Fruit fly (Drosophila melanogaster) whole organism, embryonic: ENCODE data around the gene CG7530.

Source experiments
- C15 ChIP-seq: fragments of 200-800 bp; sonication (Bioruptor generic); IDR thresholded peaks from 3 replicates; pipeline ENCODE4 v1.3.6; 2022; ENCODE audit warnings: missing biosample characterization, missing genetic modification characterization
- CG1024 ChIP-seq: fragments of 200-800 bp; sonication (Bioruptor generic); IDR thresholded peaks from 2 replicates; pipeline ENCODE4 v1.3.6; 2022; ENCODE audit warnings: missing biosample characterization, missing genetic modification characterization
- CG12942 ChIP-seq: fragments of 200-800 bp; sonication (Bioruptor generic); optimal IDR thresholded peaks from 3 replicates; lab custom pipeline; 2016; ENCODE audit warnings: missing biosample characterization, missing genetic modification characterization
- CG13894 ChIP-seq: fragments of 200-800 bp; sonication (Bioruptor generic); optimal IDR thresholded peaks from 3 replicates; lab custom pipeline; 2018; ENCODE audit warnings: missing biosample characterization, mild to moderate bottlenecking, missing genetic modification characterization, moderate library complexity
- CG14667 ChIP-seq: fragments of 200-800 bp; sonication (Bioruptor generic); IDR thresholded peaks from 2 replicates; pipeline ENCODE4 v1.3.6; 2022; ENCODE audit warnings: missing biosample characterization, missing genetic modification characterization
- CG15073 ChIP-seq: fragments of 200-800 bp; sonication (Bioruptor generic); optimal IDR thresholded peaks from 2 replicates; lab custom pipeline; 2016; ENCODE audit warnings: missing biosample characterization, missing genetic modification characterization
- CG17568 ChIP-seq: fragments of 200-800 bp; sonication (Bioruptor generic); optimal IDR thresholded peaks from 2 replicates; lab custom pipeline; 2018; ENCODE audit warnings: missing biosample characterization, mild to moderate bottlenecking, missing genetic modification characterization, moderate library complexity
- CG17829 ChIP-seq: fragments of 200-800 bp; optimal IDR thresholded peaks from 2 replicates; lab custom pipeline; 2019; ENCODE audit warnings: missing biosample characterization, mild to moderate bottlenecking, missing genetic modification characterization, moderate library complexity
- CG1792 ChIP-seq: fragments of 200-800 bp; sonication (Bioruptor generic); optimal IDR thresholded peaks from 2 replicates; lab custom pipeline; 2016; ENCODE audit warnings: missing biosample characterization, missing genetic modification characterization
- CG18619 ChIP-seq: fragments of 200-800 bp; sonication (Bioruptor generic); optimal IDR thresholded peaks from 3 replicates; lab custom pipeline; 2017; ENCODE audit warnings: missing biosample characterization, mild to moderate bottlenecking, missing genetic modification characterization
- CG3065 ChIP-seq: fragments of 200-800 bp; sonication (Bioruptor generic); optimal IDR thresholded peaks from 2 replicates; lab custom pipeline; 2016; ENCODE audit warnings: missing biosample characterization, missing genetic modification characterization
- CG33213 ChIP-seq: fragments of 200-800 bp; sonication (Bioruptor generic); optimal IDR thresholded peaks from 3 replicates; lab custom pipeline; 2016; ENCODE audit warnings: missing biosample characterization, missing genetic modification characterization
- CG3407 ChIP-seq: fragments of 200-800 bp; sonication (Bioruptor generic); optimal IDR thresholded peaks from 2 replicates; lab custom pipeline; 2018; ENCODE audit warnings: missing biosample characterization, mild to moderate bottlenecking, missing genetic modification characterization
- CG3838 ChIP-seq: fragments of 200-800 bp; sonication (Bioruptor generic); optimal IDR thresholded peaks from 3 replicates; lab custom pipeline; 2016; ENCODE audit warnings: missing biosample characterization, missing genetic modification characterization
- CG4282 ChIP-seq: fragments of 200-800 bp; sonication (Bioruptor generic); optimal IDR thresholded peaks from 2 replicates; lab custom pipeline; 2016; ENCODE audit warnings: missing biosample characterization, missing genetic modification characterization
- CG5953 ChIP-seq: fragments of 200-800 bp; sonication (Bioruptor generic); IDR thresholded peaks from 2 replicates; pipeline ENCODE4 v1.3.6; 2022; ENCODE audit warnings: missing biosample characterization, missing genetic modification characterization
- CG6272 ChIP-seq: fragments of 200-800 bp; sonication (Bioruptor generic); IDR thresholded peaks from 2 replicates; pipeline ENCODE4 v1.3.6; 2022; ENCODE audit warnings: missing biosample characterization, missing genetic modification characterization
- CG7372 ChIP-seq: fragments of 200-800 bp; sonication (Bioruptor generic); IDR thresholded peaks from 2 replicates; pipeline ENCODE4 v1.3.6; 2022; ENCODE audit warnings: missing biosample characterization, missing genetic modification characterization
- CTCF ChIP-seq: fragments of 200-800 bp; sonication (Bioruptor generic); optimal IDR thresholded peaks from 2 replicates; lab custom pipeline; 2017; ENCODE audit warnings: missing biosample characterization, mild to moderate bottlenecking, missing genetic modification characterization, moderate library complexity
- Camta ChIP-seq: fragments of 200-800 bp; sonication (Bioruptor generic); optimal IDR thresholded peaks from 2 replicates; lab custom pipeline; 2016; ENCODE audit warnings: missing biosample characterization, missing genetic modification characterization
- Dll ChIP-seq: fragments of 200-800 bp; sonication (Bioruptor generic); IDR thresholded peaks from 4 replicates; pipeline ENCODE4 v1.3.6; 2022; ENCODE audit warnings: missing biosample characterization, missing genetic modification characterization; ENCODE audit not compliant: partially characterized antibody
- Elba2 ChIP-seq: fragments of 200-800 bp; sonication (Bioruptor generic); optimal IDR thresholded peaks from 3 replicates; lab custom pipeline; 2016; ENCODE audit warnings: missing biosample characterization, missing genetic modification characterization
- HmgD ChIP-seq: fragments of 200-800 bp; sonication (Bioruptor generic); optimal IDR thresholded peaks from 3 replicates; lab custom pipeline; 2016; ENCODE audit warnings: missing biosample characterization, missing genetic modification characterization
- Hmr ChIP-seq: fragments of 200-800 bp; sonication (Bioruptor generic); optimal IDR thresholded peaks from 3 replicates; lab custom pipeline; 2017; ENCODE audit warnings: mild to moderate bottlenecking, missing biosample characterization, missing genetic modification reagents, missing genetic modification characterization
- Lim3 ChIP-seq: fragments of 200-800 bp; sonication (Bioruptor generic); IDR thresholded peaks from 2 replicates; pipeline ENCODE4 v1.3.6; 2022; ENCODE audit warnings: missing biosample characterization, missing genetic modification characterization
- Neu2 ChIP-seq: fragments of 200-800 bp; sonication (Bioruptor generic); optimal IDR thresholded peaks from 3 replicates; lab custom pipeline; 2016; ENCODE audit warnings: missing biosample characterization, missing genetic modification characterization, borderline replicate concordance
- Nf-YC ChIP-seq: fragments of 200-800 bp; optimal IDR thresholded peaks from 3 replicates; lab custom pipeline; 2019; ENCODE audit warnings: missing biosample characterization, mild to moderate bottlenecking, missing genetic modification characterization, moderate library complexity
- Optix ChIP-seq: fragments of 200-800 bp; sonication (Bioruptor generic); IDR thresholded peaks from 3 replicates; pipeline ENCODE4 v1.3.6; 2022; ENCODE audit warnings: missing biosample characterization, missing genetic modification characterization
- Scr ChIP-seq: fragments of 200-800 bp; sonication (Bioruptor generic); IDR thresholded peaks from 2 replicates; pipeline ENCODE4 v1.3.6; 2022; ENCODE audit warnings: missing biosample characterization, missing genetic modification characterization; ENCODE audit not compliant: partially characterized antibody
- ato ChIP-seq: fragments of 200-800 bp; sonication (Bioruptor generic); IDR thresholded peaks from 2 replicates; pipeline ENCODE4 v1.3.6; 2022; ENCODE audit warnings: missing biosample characterization, missing genetic modification characterization; ENCODE audit not compliant: partially characterized antibody
- az2 ChIP-seq: fragments of 200-800 bp; sonication (Bioruptor generic); optimal IDR thresholded peaks from 3 replicates; lab custom pipeline; 2016; ENCODE audit warnings: missing biosample characterization, missing genetic modification characterization
- bab2 ChIP-seq: fragments of 200-800 bp; sonication (Bioruptor generic); optimal IDR thresholded peaks from 2 replicates; lab custom pipeline; 2016; ENCODE audit warnings: missing biosample characterization, missing genetic modification characterization
- br ChIP-seq: fragments of >200 bp; optimal IDR thresholded peaks from 2 replicates; lab custom pipeline; 2017
- cato ChIP-seq: fragments of 200-800 bp; sonication (Bioruptor generic); optimal IDR thresholded peaks from 2 replicates; lab custom pipeline; 2016; ENCODE audit warnings: missing biosample characterization, missing genetic modification characterization, borderline replicate concordance
- caup ChIP-seq: fragments of 200-800 bp; sonication (Bioruptor generic); optimal IDR thresholded peaks from 3 replicates; lab custom pipeline; 2017; ENCODE audit warnings: missing biosample characterization, mild to moderate bottlenecking, missing genetic modification characterization, moderate library complexity; ENCODE audit not compliant: severe bottlenecking
- croc ChIP-seq: fragments of 200-800 bp; sonication (Bioruptor generic); conservative IDR thresholded peaks from 3 replicates; pipeline ENCODE4 v1.3.6; 2022; ENCODE audit warnings: missing biosample characterization, missing genetic modification characterization
- fd64A ChIP-seq: fragments of 200-800 bp; sonication (Bioruptor generic); optimal IDR thresholded peaks from 3 replicates; lab custom pipeline; 2018; ENCODE audit warnings: missing biosample characterization, mild to moderate bottlenecking, missing genetic modification characterization
- fru ChIP-seq: fragments of >200 bp; optimal IDR thresholded peaks from 2 replicates; lab custom pipeline; 2017
- gce ChIP-seq: fragments of 200-800 bp; sonication (Bioruptor generic); IDR thresholded peaks from 3 replicates; pipeline ENCODE4 v1.3.6; 2022; ENCODE audit warnings: missing biosample characterization, missing genetic modification characterization
- ken ChIP-seq: fragments of 200-800 bp; sonication (Bioruptor generic); IDR thresholded peaks from 3 replicates; pipeline ENCODE4 v1.3.6; 2022; ENCODE audit warnings: missing biosample characterization, missing genetic modification characterization
- mam ChIP-seq: fragments of 200-800 bp; sonication (Bioruptor generic); optimal IDR thresholded peaks from 3 replicates; lab custom pipeline; 2016; ENCODE audit warnings: missing biosample characterization, missing genetic modification characterization
- oc ChIP-seq: fragments of 200-800 bp; sonication (Bioruptor generic); optimal IDR thresholded peaks from 2 replicates; lab custom pipeline; 2018; ENCODE audit warnings: missing biosample characterization, mild to moderate bottlenecking, missing genetic modification characterization, moderate library complexity
- pan ChIP-seq, 4 experiments: fragments of >200 bp in 3 of 4; fragments of 200-800 bp in 1 of 4; sonication (Bioruptor generic) in 1 of 4; optimal IDR thresholded peaks in 3 of 4; IDR thresholded peaks in 1 of 4; 2 replicates each; pipeline versions ENCODE4 v1.3.6 to Lab custom; 2017 to 2022; ENCODE audit warnings: missing biosample characterization in 2 of 4, missing genetic modification characterization in 2 of 4, mixed read lengths in 1 of 4
- pfk ChIP-seq: fragments of 200-800 bp; sonication (Bioruptor generic); optimal IDR thresholded peaks from 2 replicates; lab custom pipeline; 2018; ENCODE audit warnings: missing biosample characterization, mild to moderate bottlenecking, missing genetic modification characterization, moderate library complexity
- repo ChIP-seq: fragments of 200-800 bp; sonication (Bioruptor generic); optimal IDR thresholded peaks from 2 replicates; lab custom pipeline; 2016; ENCODE audit warnings: missing biosample characterization, missing genetic modification characterization
- sna ChIP-seq: fragments of 200-800 bp; sonication (Bioruptor generic); IDR thresholded peaks from 2 replicates; pipeline ENCODE4 v1.3.6; 2022; ENCODE audit warnings: missing biosample characterization, missing genetic modification characterization; ENCODE audit not compliant: partially characterized antibody
- sqz ChIP-seq: fragments of 200-800 bp; sonication (Bioruptor generic); optimal IDR thresholded peaks from 3 replicates; lab custom pipeline; 2018; ENCODE audit warnings: missing biosample characterization, mild to moderate bottlenecking, missing genetic modification characterization
- sr ChIP-seq: fragments of 200-800 bp; sonication (Bioruptor generic); IDR thresholded peaks from 3 replicates; pipeline ENCODE4 v1.3.6; 2022; ENCODE audit warnings: missing biosample characterization, missing genetic modification characterization
- vvl ChIP-seq: fragments of 200-800 bp; sonication (Bioruptor generic); IDR thresholded peaks from 2 replicates; pipeline ENCODE4 v1.3.6; 2022; ENCODE audit warnings: missing biosample characterization, missing genetic modification characterization
- wdn ChIP-seq: fragments of 200-800 bp; sonication (Bioruptor generic); IDR thresholded peaks from 2 replicates; pipeline ENCODE4 v1.3.6; 2022; ENCODE audit warnings: missing biosample characterization, missing genetic modification characterization
- yki ChIP-seq: fragments of >200 bp; optimal IDR thresholded peaks from 3 replicates; lab custom pipeline; 2018
- zf30C ChIP-seq: fragments of 200-800 bp; sonication (Bioruptor generic); optimal IDR thresholded peaks from 3 replicates; lab custom pipeline; 2018; ENCODE audit warnings: missing biosample characterization, mild to moderate bottlenecking, missing genetic modification characterization

The CG7530 gene

DNA sequence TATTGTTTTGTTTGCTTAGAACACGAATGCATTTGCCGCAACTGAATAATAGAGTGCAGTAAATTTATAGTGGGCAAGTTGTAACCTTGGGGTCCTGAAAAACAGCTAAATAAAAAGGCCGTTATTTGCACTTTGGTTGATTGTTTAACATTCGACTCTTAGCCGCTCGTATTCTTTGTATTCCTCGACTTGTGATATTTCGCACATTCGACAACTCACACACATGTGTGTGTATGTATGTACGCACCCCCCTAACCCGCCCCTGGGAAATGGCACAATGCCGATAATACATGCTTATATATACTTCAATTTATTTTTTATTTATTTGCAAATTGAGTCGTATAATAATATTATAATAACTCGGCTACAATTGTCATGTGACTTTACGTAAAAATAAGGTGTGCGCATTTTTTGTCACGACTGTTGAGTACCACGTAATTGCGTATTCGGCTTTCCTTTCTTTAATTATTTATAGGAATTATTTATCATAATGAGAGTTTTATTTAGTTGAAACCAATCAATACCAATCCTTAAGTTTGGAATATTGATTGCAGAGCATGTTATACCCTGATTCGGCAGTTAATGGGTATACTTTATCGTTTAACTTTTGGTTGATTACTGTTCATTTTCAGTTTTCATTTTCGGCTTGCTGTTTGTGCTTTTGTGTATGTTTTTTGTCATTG lies 23.6 kb upstream of the CG7530 start (continued):
- no peak for TF ChIP-seq ato
- no peak for TF ChIP-seq Optix
- TF ChIP-seq CG17829 (tag; lab: Kevin White, UChicago): peak; percentile 7
- no peak for TF ChIP-seq bab2
- no peak for TF ChIP-seq Elba2 (GFP tag; lab: Kevin White, UChicago)
- no peak for TF ChIP-seq sna (GFP tag; lab: Robert Waterston, UW)
- peak; percentile 55 for TF ChIP-seq caup (GFP tag; lab: Kevin White, UChicago)
- no peak for TF ChIP-seq CG3838 (GFP tag; lab: Kevin White, UChicago)
- TF ChIP-seq CG1792 (GFP tag; lab: Kevin White, UChicago): no peak
- TF ChIP-seq gce (GFP tag; lab: Robert Waterston, UW): no peak
- peak; percentile 16 for TF ChIP-seq CG18619 (GFP tag; lab: Kevin White, UChicago)
- no peak for TF ChIP-seq Nf-YC
- TF ChIP-seq sqz: no peak
- no peak for TF ChIP-seq CG7372 (GFP tag; lab: Robert Waterston, UW)
- TF ChIP-seq CG12942 (GFP tag; lab: Kevin White, UChicago): no peak
- TF ChIP-seq sr: no peak
- no peak for TF ChIP-seq Lim3 (GFP tag; lab: Robert Waterston, UW)
- TF ChIP-seq CG15073 (GFP tag; lab: Kevin White, UChicago): no peak
- no peak for TF ChIP-seq pan (optimal IDR thresholded peaks at IDR 0.05; lab: Kevin White, UChicago)
- TF ChIP-seq pan (GFP tag; optimal IDR thresholded peaks at IDR 0.05 in 1 of 2, IDR thresholded peaks at IDR 0.05 in 1 of 2): peak in 1 of 2 experiments; percentile 62
- no peak for TF ChIP-seq CG5953 (GFP tag; lab: Robert Waterston, UW)
- TF ChIP-seq ken (GFP tag; lab: Robert Waterston, UW): peak; percentile 45; the same call in 1 of the 3 replicates
- no peak for TF ChIP-seq C15 (GFP tag; lab: Robert Waterston, UW)
- no peak for TF ChIP-seq CTCF
- no peak for TF ChIP-seq CG33213 (GFP tag; lab: Kevin White, UChicago)
- no peak for TF ChIP-seq CG4282
- no peak for TF ChIP-seq wdn
- TF ChIP-seq yki (lab: Kevin White, UChicago): no peak
- no peak for TF ChIP-seq CG17568 (GFP tag; lab: Kevin White, UChicago)
- no peak for TF ChIP-seq croc (GFP tag; lab: Robert Waterston, UW)
- TF ChIP-seq CG6272 (GFP tag; lab: Robert Waterston, UW): no peak
- TF ChIP-seq az2 (GFP tag; lab: Kevin White, UChicago): peak; percentile 34
- TF ChIP-seq CG14667: no peak
- TF ChIP-seq CG3407: no peak
- TF ChIP-seq fd64A (GFP tag; lab: Kevin White, UChicago): no peak
- TF ChIP-seq zf30C (GFP tag; lab: Kevin White, UChicago): no peak
- TF ChIP-seq Camta (GFP tag; lab: Kevin White, UChicago): no peak
- no peak for TF ChIP-seq cato (GFP tag; lab: Kevin White, UChicago)
- no peak for TF ChIP-seq pfk (GFP tag; lab: Kevin White, UChicago)
- TF ChIP-seq repo: no peak
- TF ChIP-seq fru (lab: Kevin White, UChicago): no peak
- no peak for TF ChIP-seq Neu2 (GFP tag; lab: Kevin White, UChicago)
- TF ChIP-seq vvl (GFP tag; lab: Robert Waterston, UW): peak; percentile 61; the same call in 1 of the 2 replicates
- TF ChIP-seq mam (GFP tag; lab: Kevin White, UChicago): peak; percentile 37
- no peak for TF ChIP-seq CG3065 (GFP tag; lab: Kevin White, UChicago)
- no peak for TF ChIP-seq HmgD (GFP tag; lab: Kevin White, UChicago)
- no peak for TF ChIP-seq oc (tag; lab: Kevin White, UChicago)
- TF ChIP-seq CG13894 (tag; lab: Kevin White, UChicago): no peak
- TF ChIP-seq Hmr (GFP tag; lab: Kevin White, UChicago): peak; percentile 38
- no peak for TF ChIP-seq Scr
- TF ChIP-seq CG1024 (GFP tag; lab: Robert Waterston, UW): 0 out of 2 replicates have a peak, but pooled peaks have one; percentile 29
- TF ChIP-seq Dll (GFP tag; lab: Robert Waterston, UW): no peak
- TF ChIP-seq br (lab: Kevin White, UChicago): no peak
